Worm (Caenorhabditis elegans) whole organism, L3 larva: ENCODE results near the gene lys-7.

ENCODE experiments used
- hmg-11 ChIP-seq: sonication (generic microtip); optimal IDR thresholded peaks from 2 replicates; lab custom pipeline; 2016; ENCODE audit warnings: missing genetic modification characterization, missing compliant biosample characterization
- lin-39 ChIP-seq: fragments of 150-350 bp; optimal IDR thresholded peaks from 2 replicates; lab custom pipeline; 2018; ENCODE audit warnings: missing biosample characterization, missing genetic modification reagents, missing genetic modification characterization
- lsy-12 ChIP-seq: sonication (generic microtip); optimal IDR thresholded peaks from 2 replicates; lab custom pipeline; 2016; ENCODE audit warnings: mild to moderate bottlenecking, missing genetic modification characterization, missing compliant biosample characterization
- nfya-1 ChIP-seq: sonication (generic microtip); optimal IDR thresholded peaks from 2 replicates; lab custom pipeline; 2017; ENCODE audit warnings: missing genetic modification characterization, mild to moderate bottlenecking, missing compliant biosample characterization, antibody characterized with exemption, moderate library complexity; ENCODE audit not compliant: insufficient read depth
- snpc-4 ChIP-seq: fragments of 150-350 bp; optimal IDR thresholded peaks from 2 replicates; lab custom pipeline; 2014; ENCODE audit warnings: missing biosample characterization, missing genetic modification characterization
- unc-39 ChIP-seq: sonication (generic microtip); optimal IDR thresholded peaks from 4 replicates; lab custom pipeline; 2017; ENCODE audit warnings: missing biosample characterization, missing genetic modification characterization

DNA sequence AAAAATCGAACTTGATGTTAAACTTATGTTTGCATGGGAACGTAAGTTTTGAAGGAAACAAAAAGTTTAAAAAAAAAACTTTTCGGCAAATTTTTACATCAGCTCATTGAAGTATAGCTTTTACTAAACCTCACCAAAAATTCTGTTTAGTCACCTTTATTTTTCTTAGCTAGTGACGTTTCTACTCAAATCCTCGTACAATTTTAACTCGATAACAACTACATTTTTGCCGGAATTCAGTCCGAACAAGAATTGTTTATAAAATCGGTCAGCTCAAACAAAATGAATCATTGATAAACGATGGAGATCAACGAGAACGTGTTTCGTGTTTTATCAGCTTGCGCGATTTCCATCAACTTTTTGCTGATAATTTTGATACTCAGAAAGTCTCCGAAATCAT, 44.5 kb upstream of the lys-7 start, which contains the start of gene str-260:
- TF ChIP-seq hmg-11 (tag; lab: Kevin White, UChicago) = no peak
- no peak for TF ChIP-seq lsy-12
- TF ChIP-seq snpc-4 (tag; lab: Kevin White, UChicago) = no peak
- no peak for TF ChIP-seq nfya-1 (tag; lab: Kevin White, UChicago)
- TF ChIP-seq lin-39 (tag; lab: Kevin White, UChicago) = no peak
- TF ChIP-seq unc-39 (tag; lab: Kevin White, UChicago) = no peak
